Fruit fly (Drosophila melanogaster): Measurements from ENCODE around the gene Cpr72Ea.

Cpr72Ea gene

dm6 chr3L:16408609-16409439 is 46.4 kb downstream of the Cpr72Ea start (continued):
- peak; percentile 58 to 63 for TF ChIP-seq Trl (optimal IDR thresholded peaks at IDR 0.05)
- peak; percentile 27 for TF ChIP-seq Trl (GFP tag; optimal IDR thresholded peaks at IDR 0.05)
- no peak for TF ChIP-seq Dek (tag; optimal IDR thresholded peaks at IDR 0.05)
- TF ChIP-seq sr (GFP tag; IDR thresholded peaks at IDR 0.05): no peak
- TF ChIP-seq Blimp-1 (GFP tag; optimal IDR thresholded peaks at IDR 0.05): no peak
- peak; percentile 38; the same call in 1 of the 2 replicates for TF ChIP-seq CG1024 (GFP tag; IDR thresholded peaks at IDR 0.05)
- no peak for TF ChIP-seq hth (optimal IDR thresholded peaks at IDR 0.05)
- no peak for TF ChIP-seq al (GFP tag; IDR thresholded peaks at IDR 0.05)
- no peak for TF ChIP-seq corto (GFP tag; optimal IDR thresholded peaks at IDR 0.05)
- TF ChIP-seq ftz-f1 (GFP tag; optimal IDR thresholded peaks at IDR 0.05): no peak
- no peak for TF ChIP-seq hb (GFP tag; IDR thresholded peaks at IDR 0.05; ENCODE audit: partially characterized antibody)
- no peak for TF ChIP-seq cad (GFP tag; optimal IDR thresholded peaks at IDR 0.05)
- no peak for TF ChIP-seq az2 (GFP tag; optimal IDR thresholded peaks at IDR 0.05)
- TF ChIP-seq Side (GFP tag; optimal IDR thresholded peaks at IDR 0.05): peak; percentile 32
- peak; percentile 27 for TF ChIP-seq CG18619 (GFP tag; optimal IDR thresholded peaks at IDR 0.05)
- TF ChIP-seq ham (GFP tag; IDR thresholded peaks at IDR 0.05): no peak
- no peak for TF ChIP-seq CG4424 (GFP tag; optimal IDR thresholded peaks at IDR 0.05)
- TF ChIP-seq CG6175 (GFP tag; IDR thresholded peaks at IDR 0.05): no peak
- TF ChIP-seq Ptx1 (GFP tag; IDR thresholded peaks at IDR 0.05): no peak
- no peak for TF ChIP-seq CG7271 (tag; optimal IDR thresholded peaks at IDR 0.05)
- TF ChIP-seq CG5953 (GFP tag; IDR thresholded peaks at IDR 0.05): no peak
- TF ChIP-seq CG17186 (GFP tag; optimal IDR thresholded peaks at IDR 0.05): no peak
- TF ChIP-seq Max (GFP tag; optimal IDR thresholded peaks at IDR 0.05): peak; percentile 34
- TF ChIP-seq CG7928 (GFP tag; optimal IDR thresholded peaks at IDR 0.05): no peak
- TF ChIP-seq nmo (GFP tag; optimal IDR thresholded peaks at IDR 0.05): no peak
- no peak for TF ChIP-seq ap (GFP tag; IDR thresholded peaks at IDR 0.05)
- TF ChIP-seq sens-2 (GFP tag; IDR thresholded peaks at IDR 0.05): no peak
- no peak for TF ChIP-seq lab (GFP tag; optimal IDR thresholded peaks at IDR 0.05)
- no peak for TF ChIP-seq C15 (GFP tag; IDR thresholded peaks at IDR 0.05)
- 0 out of 2 replicates have a peak, but pooled peaks have one; percentile 19 for TF ChIP-seq peb (GFP tag; IDR thresholded peaks at IDR 0.05)
- TF ChIP-seq CHES-1-like (GFP tag; optimal IDR thresholded peaks at IDR 0.05): peak; percentile 35
- TF ChIP-seq Dbx (GFP tag; IDR thresholded peaks at IDR 0.05): no peak
- TF ChIP-seq crol (GFP tag; IDR thresholded peaks at IDR 0.05): no peak
- peak; percentile 14 for TF ChIP-seq shn (GFP tag; optimal IDR thresholded peaks at IDR 0.05)
- no peak for TF ChIP-seq pum (GFP tag; optimal IDR thresholded peaks at IDR 0.05)
- peak; percentile 36 for TF ChIP-seq CG12104 (GFP tag; optimal IDR thresholded peaks at IDR 0.05)
- no peak for TF ChIP-seq Sox102F (GFP tag; optimal IDR thresholded peaks at IDR 0.05)
- TF ChIP-seq gcm2 (GFP tag; optimal IDR thresholded peaks at IDR 0.05): no peak
- peak; percentile 12 for TF ChIP-seq CG9797 (GFP tag; optimal IDR thresholded peaks at IDR 0.05)
- TF ChIP-seq CG17912 (GFP tag; optimal IDR thresholded peaks at IDR 0.05): no peak
- TF ChIP-seq CG32767 (GFP tag; IDR thresholded peaks at IDR 0.05): no peak; the same call in 1 of the 2 replicates
- TF ChIP-seq dmrt11E (tag; optimal IDR thresholded peaks at IDR 0.05): peak; percentile 71
- peak; percentile 57 for TF ChIP-seq nom (GFP tag; optimal IDR thresholded peaks at IDR 0.05)
- no peak for TF ChIP-seq CG9817 (tag; optimal IDR thresholded peaks at IDR 0.05)
- 0 out of 2 replicates have a peak, but pooled peaks have one; percentile 27 for TF ChIP-seq CG17328 (GFP tag; IDR thresholded peaks at IDR 0.05)
- no peak for TF ChIP-seq CG9609 (GFP tag; optimal IDR thresholded peaks at IDR 0.05)
- no peak for TF ChIP-seq CG4730 (GFP tag; IDR thresholded peaks at IDR 0.05)
- TF ChIP-seq crc (GFP tag; optimal IDR thresholded peaks at IDR 0.05): no peak
- TF ChIP-seq slp2 (GFP tag; optimal IDR thresholded peaks at IDR 0.05): no peak
- no peak for TF ChIP-seq CG31224 (GFP tag; IDR thresholded peaks at IDR 0.05)
- peak; percentile 78 for TF ChIP-seq CG7745 (tag; optimal IDR thresholded peaks at IDR 0.05)
